Worm (Caenorhabditis elegans) whole organism, dauer: ENCODE results near the gene ZK622.5.

Experiments used
- unc-62 ChIP-seq: sonication (generic microtip); optimal IDR thresholded peaks from 2 replicates; lab custom pipeline; 2017; ENCODE audit warnings: missing biosample characterization, missing genetic modification reagents, missing genetic modification characterization

Gene ZK622.5

DNA sequence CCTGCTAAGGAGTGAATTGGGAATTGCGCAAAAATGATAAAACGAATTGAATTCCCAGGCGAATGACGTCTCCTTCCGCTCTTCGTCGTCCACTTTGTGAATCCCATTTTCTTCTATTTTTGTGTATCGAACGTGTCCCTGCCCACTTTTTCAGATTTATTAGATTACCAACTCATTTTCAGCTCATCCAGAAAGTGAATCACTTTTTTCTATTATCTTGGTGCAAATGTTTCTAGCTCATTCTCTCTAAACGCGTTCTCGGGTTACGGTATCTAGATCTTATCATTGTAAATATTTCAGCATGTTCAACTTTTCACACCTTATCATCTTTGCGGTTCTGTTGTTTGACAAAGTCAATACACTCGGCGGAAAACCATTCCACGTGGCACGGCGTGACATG lies at the start of gene ZK622.5:
ZK622.5 (plus strand) TSS at position 301 of the 400 bp plus-strand sequence.
- no peak for TF ChIP-seq unc-62 (GFP tag; lab: Kevin White, UChicago)

ce11 chrII:5241560-5241959 lies 47.7 kb upstream of the ZK622.5 start, which contains the start of gene T16D1.1:
Gene T16D1.1 (minus strand): TSS chrII:5241660.
- TF ChIP-seq unc-62 (GFP tag; lab: Kevin White, UChicago): no peak

- no peak for TF ChIP-seq unc-62 (GFP tag; lab: Kevin White, UChicago)
Measured at ce11 chrII:5246791-5247361, 42.4 kb upstream of the ZK622.5 start, which contains the start of gene ptr-6. Gene ptr-6 (minus strand): TSS chrII:5246837.

- TF ChIP-seq unc-62 (GFP tag; lab: Kevin White, UChicago): no peak
Measured at ce11 chrII:5255435-5255834, 33.8 kb upstream of the ZK622.5 start, which contains the start of gene frpr-4. Gene frpr-4 (minus strand): TSS chrII:5255535.

- TF ChIP-seq unc-62 (GFP tag; lab: Kevin White, UChicago): no peak
Measured at ce11 chrII:5264650-5265049, 24.6 kb upstream of the ZK622.5 start.

- TF ChIP-seq unc-62 (GFP tag; lab: Kevin White, UChicago): no peak
Measured at ce11 chrII:5268977-5269376, 20.3 kb upstream of the ZK622.5 start.

DNA sequence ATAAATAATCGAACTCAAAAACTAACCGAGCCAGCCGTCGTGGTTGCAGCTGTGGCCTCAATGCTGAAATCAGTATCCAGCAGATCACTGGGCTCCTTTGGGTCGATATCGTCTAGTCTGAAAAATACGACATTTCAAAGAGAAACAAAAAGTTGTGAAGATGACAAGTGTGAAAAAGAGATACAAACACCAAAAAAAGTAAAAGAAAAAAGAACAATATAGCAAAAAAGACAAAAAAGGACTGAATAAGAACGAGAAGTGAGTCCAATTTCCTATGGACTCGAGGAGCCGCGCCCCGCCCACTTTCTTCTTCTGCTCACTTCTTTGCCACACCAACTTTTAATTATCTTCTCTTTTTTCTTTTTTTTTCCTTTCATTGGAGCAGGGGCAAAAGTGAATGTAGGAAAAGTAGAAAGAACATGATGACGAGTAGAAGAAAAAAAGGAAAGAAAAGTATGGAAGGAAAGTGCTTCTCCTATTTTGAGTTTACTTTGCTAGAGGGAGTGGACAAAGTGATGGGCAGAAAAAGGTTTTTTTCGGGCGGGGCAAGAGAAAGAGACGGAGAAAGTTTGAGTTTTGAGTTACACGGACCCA lies 17.4 kb upstream of the ZK622.5 start, which contains the start of gene drn-1:
drn-1 (minus strand) TSS at position 117 of the 594 bp plus-strand sequence.
- no peak for TF ChIP-seq unc-62 (GFP tag; lab: Kevin White, UChicago)

ce11 chrII:5276736-5277135 lies 12.5 kb upstream of the ZK622.5 start:
- no peak for TF ChIP-seq unc-62 (GFP tag; lab: Kevin White, UChicago)

DNA sequence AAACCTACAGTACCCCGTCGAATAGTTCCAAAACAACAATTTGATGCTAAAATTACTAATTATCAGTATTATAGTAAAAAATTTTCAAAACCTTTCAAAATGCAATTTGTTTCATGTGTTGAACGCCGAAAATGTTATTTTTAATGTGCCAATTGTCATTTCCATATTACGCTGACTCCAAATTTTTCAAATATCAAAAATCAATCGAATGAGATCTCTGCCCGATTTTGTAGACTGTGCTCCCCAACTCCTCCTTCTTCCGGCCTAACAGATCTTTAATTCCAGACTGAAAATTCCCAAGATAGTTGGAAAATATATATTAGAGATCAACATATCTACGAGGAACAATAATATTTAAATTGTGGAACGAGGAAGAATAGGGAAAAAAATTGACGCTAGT lies 11.5 kb upstream of the ZK622.5 start:
- no peak for TF ChIP-seq unc-62 (GFP tag; lab: Kevin White, UChicago)

ce11 chrII:5281137-5281536 lies 8.1 kb upstream of the ZK622.5 start:
- TF ChIP-seq unc-62 (GFP tag; lab: Kevin White, UChicago): no peak

ce11 chrII:5282192-5282591 lies 7.0 kb upstream of the ZK622.5 start, which contains the start of gene pmt-1:
Gene pmt-1 (minus strand): TSS chrII:5282523.
- no peak for TF ChIP-seq unc-62 (GFP tag; lab: Kevin White, UChicago)

- TF ChIP-seq unc-62 (GFP tag; lab: Kevin White, UChicago): no peak
Measured at ce11 chrII:5282740-5283281, 6.4 kb upstream of the ZK622.5 start.

- no peak for TF ChIP-seq unc-62 (GFP tag; lab: Kevin White, UChicago)
Measured at ce11 chrII:5285029-5285428, 4.2 kb upstream of the ZK622.5 start, which contains the start of gene gur-5. Gene gur-5 (plus strand): TSS chrII:5285329.

- no peak for TF ChIP-seq unc-62 (GFP tag; lab: Kevin White, UChicago)
Measured at ce11 chrII:5291051-5291450, 1.8 kb downstream of the ZK622.5 start.

- no peak for TF ChIP-seq unc-62 (GFP tag; lab: Kevin White, UChicago)
Measured at ce11 chrII:5292226-5292752, 3.0 kb downstream of the ZK622.5 start, which contains the start of gene ZK622.4. Gene ZK622.4 (plus strand): TSS chrII:5292702.

DNA sequence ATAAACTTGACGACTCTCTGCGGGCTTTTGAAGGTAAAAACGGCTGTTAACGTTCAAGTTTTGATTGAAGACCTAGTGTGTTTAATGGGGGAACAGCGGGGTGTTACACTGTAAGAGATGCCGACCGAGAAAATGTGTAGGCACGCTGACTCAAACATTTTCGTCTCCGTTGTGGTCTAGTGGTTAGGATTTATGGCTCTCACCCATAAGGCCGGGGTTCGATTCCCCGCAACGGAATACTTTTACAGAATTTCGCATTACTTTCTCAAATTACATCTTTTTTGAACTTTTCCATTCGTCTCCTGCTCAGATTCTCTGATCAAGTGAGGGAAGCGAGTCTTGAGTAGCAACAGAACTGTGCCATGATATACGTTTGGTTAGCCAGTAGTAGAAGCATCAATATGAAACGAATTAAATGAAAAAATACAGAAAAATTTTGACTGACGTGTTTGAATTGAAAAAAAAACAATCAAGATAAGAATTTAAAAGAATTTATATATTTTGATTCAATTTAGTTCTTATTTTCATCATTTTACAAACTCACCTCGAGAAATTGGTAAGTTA lies 4.1 kb downstream of the ZK622.5 start, which contains the start of gene ZK622.1:
ZK622.1 (plus strand) TSS at position 514 of the 564 bp plus-strand sequence.
- TF ChIP-seq unc-62 (GFP tag; lab: Kevin White, UChicago): no peak
